Worm (Caenorhabditis elegans): Measurements from ENCODE around the gene T23F2.2.

ce11 chrX:5451706-5452105 is 53.3 kb downstream of the T23F2.2 start:
- TF ChIP-seq ama-1 (optimal IDR thresholded peaks at IDR 0.05) (no peak), pros-1 (tag; optimal IDR thresholded peaks at IDR 0.05) (no peak), npax-4 (tag; optimal IDR thresholded peaks at IDR 0.05) (no peak)

Data from whole organism, late embryonic.